Worm (Caenorhabditis elegans): ENCODE data around the gene F45E1.5.

DNA sequence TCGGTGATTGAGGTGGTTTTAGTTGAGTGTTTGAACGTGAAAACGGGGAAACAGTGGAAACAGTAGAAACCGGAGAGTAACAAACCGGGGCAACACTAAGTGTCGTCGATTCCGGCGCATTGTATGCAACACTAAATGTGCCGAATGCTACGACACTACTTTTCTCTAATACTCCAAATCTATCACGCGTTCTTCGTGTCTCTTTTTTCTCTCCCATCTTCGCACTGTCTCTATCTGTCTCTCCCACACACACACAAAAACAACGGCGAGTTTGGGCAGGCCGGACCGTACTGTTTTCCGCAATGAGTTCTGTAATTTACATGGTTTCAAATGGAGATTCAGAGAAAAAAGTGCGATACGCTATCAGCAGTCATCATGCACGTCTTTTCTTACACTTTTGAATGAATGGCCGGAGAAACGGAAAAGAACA is 14.4 kb upstream of the F45E1.5 start:
- TF ChIP-seq pha-4 (tag; optimal IDR thresholded peaks at IDR 0.05) (no peak), unc-62 (GFP tag; optimal IDR thresholded peaks at IDR 0.05) (no peak), egrh-3 (GFP tag; IDR thresholded peaks at IDR 0.05) (peak; percentile 33; the same call in 1 of the 2 replicates)
